Worm (Caenorhabditis elegans): ENCODE data around the gene flp-11.

flp-11 gene

DNA sequence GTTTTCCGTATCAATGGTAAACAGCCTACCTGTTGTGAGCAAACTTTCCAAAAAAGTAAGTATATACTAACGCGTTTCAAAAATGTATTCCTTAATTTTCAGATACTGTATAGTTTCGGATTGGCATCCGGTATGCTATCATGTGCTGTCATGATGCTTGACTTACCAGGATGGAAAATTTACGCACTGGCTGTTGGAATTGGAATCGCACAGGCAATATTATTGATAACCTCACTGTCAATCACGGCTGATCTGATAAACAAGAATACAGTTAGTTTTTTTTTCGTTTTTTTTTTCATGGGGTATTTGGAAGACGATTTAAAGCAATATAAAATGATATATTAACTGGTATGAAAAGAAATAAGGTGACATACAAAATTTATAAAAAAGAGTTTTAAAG, 6.1 kb downstream of the flp-11 start:
- TF ChIP-seq hlh-11 (tag; optimal IDR thresholded peaks at IDR 0.05): peak; percentile 32
- no peak for TF ChIP-seq nhr-25 (tag; optimal IDR thresholded peaks at IDR 0.05; ENCODE audit: borderline replicate concordance, insufficient read depth)
- TF ChIP-seq dmd-6 (GFP tag; IDR thresholded peaks at IDR 0.05): peak; percentile 86
- TF ChIP-seq zip-11 (GFP tag; IDR thresholded peaks at IDR 0.05): no peak
- no peak for TF ChIP-seq nhr-6 (tag; optimal IDR thresholded peaks at IDR 0.05)
- 0 out of 2 replicates have a peak, but pooled peaks have one; percentile 36 for TF ChIP-seq tra-1 (GFP tag; IDR thresholded peaks at IDR 0.05)
- TF ChIP-seq dve-1 (tag; optimal IDR thresholded peaks at IDR 0.05; ENCODE audit: insufficient read depth): peak; percentile 53
- no peak for TF ChIP-seq ceh-32 (tag; optimal IDR thresholded peaks at IDR 0.05; ENCODE audit: poor library complexity)
- no peak for TF ChIP-seq fos-1 (tag; optimal IDR thresholded peaks at IDR 0.05)
- no peak for TF ChIP-seq daf-16 (GFP tag; optimal IDR thresholded peaks at IDR 0.05)
- peak; percentile 47 for TF ChIP-seq daf-16 (tag; optimal IDR thresholded peaks at IDR 0.05)
- no peak for TF ChIP-seq snpc-4 (tag; optimal IDR thresholded peaks at IDR 0.05)

DNA sequence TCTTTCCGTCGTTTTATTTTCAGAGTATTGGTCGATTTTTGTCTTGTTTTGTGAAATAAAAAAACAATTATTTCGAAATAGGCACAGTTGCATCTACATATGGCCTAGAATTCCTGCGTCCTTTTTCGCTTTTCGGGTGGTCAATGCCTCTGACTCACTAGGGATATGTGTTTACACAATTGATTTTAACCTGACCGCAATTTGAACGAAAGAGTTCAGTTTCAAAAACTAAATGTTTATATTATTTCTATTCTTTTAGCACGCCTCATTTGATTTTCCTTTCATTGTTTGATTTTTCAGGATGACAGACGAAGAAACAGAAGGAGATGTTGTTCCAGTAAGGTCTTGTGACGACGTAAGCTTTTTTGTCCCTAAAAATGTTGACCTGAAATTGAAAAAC, 10.1 kb downstream of the flp-11 start, which contains the start of gene mfsd-12:
Gene mfsd-12, plus strand, starts transcription at position 301 of the 400 bp plus-strand sequence.
- no peak for TF ChIP-seq hif-1 (tag; optimal IDR thresholded peaks at IDR 0.05)
- TF ChIP-seq hlh-30 (tag; optimal IDR thresholded peaks at IDR 0.05; ENCODE audit: insufficient read depth): no peak
- TF ChIP-seq lin-1 (GFP tag; IDR thresholded peaks at IDR 0.05): no peak
- no peak for TF ChIP-seq hlh-11 (tag; optimal IDR thresholded peaks at IDR 0.05)
- TF ChIP-seq mes-2 (tag; optimal IDR thresholded peaks at IDR 0.05; ENCODE audit: poor library complexity, severe bottlenecking): peak; percentile 21

DNA sequence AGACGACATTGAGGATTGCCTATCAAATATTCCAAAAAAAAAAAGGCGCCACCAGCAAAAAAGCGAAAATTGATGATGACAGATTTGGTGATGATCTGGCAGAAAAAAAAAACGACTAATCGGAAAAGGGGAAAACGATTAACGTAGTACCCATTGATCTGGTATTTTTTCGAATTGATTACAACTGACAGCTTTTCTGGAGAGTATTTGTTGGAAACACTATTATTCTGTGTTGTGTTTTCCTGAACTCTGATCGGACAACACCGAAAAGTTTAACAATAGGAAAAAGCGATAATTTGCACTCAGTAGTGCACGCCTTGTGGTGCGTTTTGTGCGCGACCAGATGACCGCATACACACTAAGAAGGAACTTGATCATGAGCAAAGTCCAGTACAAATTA, 13.3 kb downstream of the flp-11 start:
- TF ChIP-seq nhr-28 (tag; optimal IDR thresholded peaks at IDR 0.05): peak; percentile 41
- TF ChIP-seq mdl-1 (tag; optimal IDR thresholded peaks at IDR 0.05): no peak
- no peak for TF ChIP-seq nhr-76 (tag; optimal IDR thresholded peaks at IDR 0.05)
- TF ChIP-seq ceh-20 (GFP tag; IDR thresholded peaks at IDR 0.05): no peak
- TF ChIP-seq nhr-48 (tag; optimal IDR thresholded peaks at IDR 0.05): peak; percentile 50
- peak; percentile 13 for TF ChIP-seq hlh-11 (tag; optimal IDR thresholded peaks at IDR 0.05)
- no peak for TF ChIP-seq lir-3 (tag; optimal IDR thresholded peaks at IDR 0.05)
- no peak for TF ChIP-seq lin-15B (tag; optimal IDR thresholded peaks at IDR 0.05)
- peak in 1 of 2 experiments; percentile 77 for TF ChIP-seq unc-62 (GFP tag; optimal IDR thresholded peaks at IDR 0.05 in 1 of 2)
- TF ChIP-seq unc-62 (tag; optimal IDR thresholded peaks at IDR 0.05): no peak
- no peak for TF ChIP-seq lin-29 (GFP tag; IDR thresholded peaks at IDR 0.05)
- TF ChIP-seq nhr-11 (tag; optimal IDR thresholded peaks at IDR 0.05): no peak
- TF ChIP-seq F10B5.3 (tag; optimal IDR thresholded peaks at IDR 0.05): no peak

DNA sequence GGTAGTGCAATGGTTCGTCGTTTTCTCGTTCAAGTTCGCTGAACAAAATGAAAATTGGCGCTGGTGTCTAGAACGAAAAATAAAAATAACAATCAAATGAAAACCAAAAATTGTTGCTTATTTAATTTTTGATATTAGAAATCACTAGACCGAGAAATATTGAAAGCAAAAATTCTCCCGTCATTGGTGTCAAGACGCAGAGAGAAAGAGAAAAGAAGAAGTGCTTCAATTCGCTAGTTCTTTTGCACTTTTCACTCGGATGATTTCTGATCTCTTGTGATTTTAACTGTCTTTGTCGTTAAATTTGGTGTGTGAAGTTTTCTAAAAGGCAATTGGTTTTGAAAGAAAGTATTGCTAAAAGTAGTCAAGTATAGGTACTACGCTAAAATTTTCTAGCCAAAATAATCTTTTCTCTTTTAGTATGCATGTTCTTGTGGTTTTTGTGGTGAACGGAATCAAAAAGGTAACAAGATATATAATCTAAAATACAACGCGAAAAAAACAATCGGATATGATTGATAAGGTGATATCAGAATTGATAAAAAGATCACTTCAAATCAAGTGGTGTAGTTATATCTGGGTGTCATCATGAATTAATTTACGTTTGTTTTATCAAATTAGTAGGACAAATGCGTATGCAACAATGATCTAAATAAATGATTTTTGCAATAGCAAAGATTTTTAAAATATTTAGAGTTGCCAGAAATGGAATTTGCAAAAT, 14.8 kb downstream of the flp-11 start:
- no peak for TF ChIP-seq nhr-76 (tag; optimal IDR thresholded peaks at IDR 0.05)
- no peak for TF ChIP-seq ceh-20 (GFP tag; IDR thresholded peaks at IDR 0.05)
- TF ChIP-seq nhr-6 (tag; optimal IDR thresholded peaks at IDR 0.05): no peak
- TF ChIP-seq mdl-1 (tag; optimal IDR thresholded peaks at IDR 0.05): peak in 1 of 2 experiments; percentile 31
- TF ChIP-seq ama-1 (optimal IDR thresholded peaks at IDR 0.05): no peak
- no peak for TF ChIP-seq daf-19 (GFP tag; conservative IDR thresholded peaks at IDR 0.05)
- TF ChIP-seq T26A8.4 (GFP tag; IDR thresholded peaks at IDR 0.05): no peak
- TF ChIP-seq attf-4 (tag; optimal IDR thresholded peaks at IDR 0.05): no peak
- TF ChIP-seq aly-2 (tag; optimal IDR thresholded peaks at IDR 0.05): no peak
- no peak for TF ChIP-seq daf-16 (GFP tag; optimal IDR thresholded peaks at IDR 0.05)
- TF ChIP-seq daf-16 (tag; optimal IDR thresholded peaks at IDR 0.05): peak; percentile 44
- TF ChIP-seq unc-62 (GFP tag; optimal IDR thresholded peaks at IDR 0.05 in 1 of 2): peak in 1 of 2 experiments; percentile 17
- TF ChIP-seq unc-62 (tag; optimal IDR thresholded peaks at IDR 0.05): no peak
- TF ChIP-seq ceh-62 (tag; optimal IDR thresholded peaks at IDR 0.05): no peak
- no peak for TF ChIP-seq lin-1 (GFP tag; IDR thresholded peaks at IDR 0.05)
- no peak for TF ChIP-seq skn-1 (tag; optimal IDR thresholded peaks at IDR 0.05)
- no peak for TF ChIP-seq ZK337.2 (GFP tag; IDR thresholded peaks at IDR 0.05)
- TF ChIP-seq nhr-111 (GFP tag; optimal IDR thresholded peaks at IDR 0.05): no peak
- TF ChIP-seq daf-12 (tag; optimal IDR thresholded peaks at IDR 0.05): no peak
- TF ChIP-seq egl-43 (GFP tag; IDR thresholded peaks at IDR 0.05): no peak
- TF ChIP-seq fos-1 (tag; optimal IDR thresholded peaks at IDR 0.05): no peak
- TF ChIP-seq egl-27 (tag; optimal IDR thresholded peaks at IDR 0.05): no peak
- no peak for TF ChIP-seq rbr-2 (tag; optimal IDR thresholded peaks at IDR 0.05)
- TF ChIP-seq unc-39 (tag; optimal IDR thresholded peaks at IDR 0.05): no peak
- no peak for TF ChIP-seq ceh-28 (tag; optimal IDR thresholded peaks at IDR 0.05)
- no peak for TF ChIP-seq snpc-1.2 (GFP tag; IDR thresholded peaks at IDR 0.05)
- no peak for TF ChIP-seq F49E8.2 (tag; optimal IDR thresholded peaks at IDR 0.05; ENCODE audit: borderline replicate concordance)

Data from whole organism, L4 larva.